Fruit fly (Drosophila melanogaster): Measurements from ENCODE around the gene CG32407.

The CG32407 gene

dm6 chr3L:5891812-5892211 is 30.0 kb upstream of the CG32407 start:
- TF ChIP-seq CG4854 (GFP tag; optimal IDR thresholded peaks at IDR 0.05): no peak
- no peak for TF ChIP-seq dmrt99B (tag; optimal IDR thresholded peaks at IDR 0.05)
- TF ChIP-seq zen (tag; optimal IDR thresholded peaks at IDR 0.05): peak; percentile 1
- TF ChIP-seq pros (GFP tag; optimal IDR thresholded peaks at IDR 0.05): peak; percentile 63
- 0 out of 3 replicates have a peak, but pooled peaks have one; percentile 34 for TF ChIP-seq CG11456 (GFP tag; IDR thresholded peaks at IDR 0.05)
- TF ChIP-seq chn (GFP tag; optimal IDR thresholded peaks at IDR 0.05): no peak
- TF ChIP-seq CG14667 (GFP tag; IDR thresholded peaks at IDR 0.05): no peak
- no peak for TF ChIP-seq ttk (GFP tag; IDR thresholded peaks at IDR 0.05)
- TF ChIP-seq Dad (GFP tag; optimal IDR thresholded peaks at IDR 0.05): no peak
- TF ChIP-seq CG5245 (GFP tag; optimal IDR thresholded peaks at IDR 0.05): no peak
- TF ChIP-seq CG11695 (GFP tag; IDR thresholded peaks at IDR 0.05): no peak
- no peak for TF ChIP-seq CG13424 (tag; optimal IDR thresholded peaks at IDR 0.05)
- TF ChIP-seq CG9797 (GFP tag; optimal IDR thresholded peaks at IDR 0.05): no peak
- TF ChIP-seq nerfin-1 (tag; optimal IDR thresholded peaks at IDR 0.05): peak; percentile 57
- TF ChIP-seq unpg (GFP tag; optimal IDR thresholded peaks at IDR 0.05): no peak
- TF ChIP-seq tin (GFP tag; optimal IDR thresholded peaks at IDR 0.05): no peak
- TF ChIP-seq HmgZ (tag; optimal IDR thresholded peaks at IDR 0.05): no peak
- TF ChIP-seq CG2678 (tag; optimal IDR thresholded peaks at IDR 0.05): no peak

- TF ChIP-seq lab (GFP tag; optimal IDR thresholded peaks at IDR 0.05) (no peak), oc (tag; optimal IDR thresholded peaks at IDR 0.05) (peak; percentile 68), Hey (tag; optimal IDR thresholded peaks at IDR 0.05) (peak; percentile 98), D (optimal IDR thresholded peaks at IDR 0.05) (no peak), D (GFP tag; optimal IDR thresholded peaks at IDR 0.05) (peak; percentile 19), tll (GFP tag; optimal IDR thresholded peaks at IDR 0.05) (peak in 1 of 2 experiments; percentile 37), da (GFP tag; optimal IDR thresholded peaks at IDR 0.05) (no peak), nerfin-1 (tag; optimal IDR thresholded peaks at IDR 0.05) (peak; percentile 22)
Observed at dm6 chr3L:5893063-5893462, 28.8 kb upstream of the CG32407 start.

- TF ChIP-seq CG18262 (tag; optimal IDR thresholded peaks at IDR 0.05) (no peak), chinmo (GFP tag; IDR thresholded peaks at IDR 0.05; ENCODE audit: partially characterized antibody) (0 out of 4 replicates have a peak, but pooled peaks have one; percentile 46), Opbp (GFP tag; IDR thresholded peaks at IDR 0.05; ENCODE audit: partially characterized antibody) (peak; percentile 9; the same call in 1 of the 3 replicates), Kr (GFP tag; optimal IDR thresholded peaks at IDR 0.05) (no peak), HmgZ (tag; optimal IDR thresholded peaks at IDR 0.05) (peak; percentile 29), chn (GFP tag; optimal IDR thresholded peaks at IDR 0.05) (no peak), wdn (GFP tag; IDR thresholded peaks at IDR 0.05) (no peak), amos (GFP tag; IDR thresholded peaks at IDR 0.05; ENCODE audit: partially characterized antibody) (peak; percentile 26; the same call in 1 of the 2 replicates), Adf1 (GFP tag; IDR thresholded peaks at IDR 0.05) (no peak), Eip74EF (GFP tag; optimal IDR thresholded peaks at IDR 0.05) (no peak), Optix (GFP tag; IDR thresholded peaks at IDR 0.05) (no peak), Dek (tag; optimal IDR thresholded peaks at IDR 0.05) (no peak), CG42726 (GFP tag; IDR thresholded peaks at IDR 0.05; ENCODE audit: partially characterized antibody) (peak; percentile 27; the same call in 1 of the 2 replicates), HLHmδ (GFP tag; optimal IDR thresholded peaks at IDR 0.05) (no peak), fd102C (GFP tag; optimal IDR thresholded peaks at IDR 0.05) (no peak), Dip2 (GFP tag; IDR thresholded peaks at IDR 0.05) (no peak), tgo (GFP tag; IDR thresholded peaks at IDR 0.05) (no peak), Scr (GFP tag; IDR thresholded peaks at IDR 0.05; ENCODE audit: partially characterized antibody) (peak; percentile 40), HLH4C (GFP tag; IDR thresholded peaks at IDR 0.05; ENCODE audit: partially characterized antibody) (peak; percentile 54; the same call in 1 of the 3 replicates), pzg (GFP tag; optimal IDR thresholded peaks at IDR 0.05) (peak; percentile 79), CG7745 (tag; optimal IDR thresholded peaks at IDR 0.05) (no peak), CG6272 (GFP tag; IDR thresholded peaks at IDR 0.05) (no peak), Dad (GFP tag; optimal IDR thresholded peaks at IDR 0.05) (no peak), hb (GFP tag; IDR thresholded peaks at IDR 0.05; ENCODE audit: partially characterized antibody) (no peak), ewg (GFP tag; optimal IDR thresholded peaks at IDR 0.05) (no peak)
Observed at dm6 chr3L:5897228-5897688, 24.6 kb upstream of the CG32407 start, which contains the start of the genes PolE2 and CG5592. Gene PolE2, minus strand, starts transcription at chr3L:5897435. Gene CG5592, plus strand, starts transcription at chr3L:5897638.

Measured in whole organism, embryonic.